Worm (Caenorhabditis elegans): ENCODE measurements around the gene F16G10.3.

The F16G10.3 gene

DNA sequence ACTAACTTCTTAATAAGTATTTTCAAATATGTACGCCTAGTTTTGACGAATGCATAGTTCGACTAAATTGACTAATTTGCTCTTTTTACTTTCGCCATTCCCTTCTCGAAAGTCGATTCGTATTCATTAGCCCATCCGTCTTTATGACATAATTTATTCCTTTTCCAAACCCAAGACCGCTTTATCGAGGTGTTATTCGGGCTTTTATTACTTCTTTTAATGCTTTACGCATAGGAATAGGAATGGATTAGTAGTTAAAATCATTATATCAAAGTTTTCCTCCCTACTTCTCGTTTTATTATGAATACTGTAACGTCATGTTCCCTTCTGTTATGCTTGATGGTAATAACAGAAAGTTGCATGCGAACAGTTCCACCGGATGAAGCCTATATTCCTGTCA is 2.8 kb downstream of the F16G10.3 start, which contains the start of gene F16G10.2:
Gene F16G10.2, plus strand, starts transcription at position 301 of the 400 bp plus-strand sequence.
- TF ChIP-seq unc-130 (tag; optimal IDR thresholded peaks at IDR 0.05) (no peak), C16A3.4 (tag; optimal IDR thresholded peaks at IDR 0.05) (no peak), mep-1 (tag; optimal IDR thresholded peaks at IDR 0.05) (no peak)

- no peak for TF ChIP-seq nhr-20 (tag; optimal IDR thresholded peaks at IDR 0.05)
- no peak for TF ChIP-seq mep-1 (tag; optimal IDR thresholded peaks at IDR 0.05)
- TF ChIP-seq irx-1 (tag; optimal IDR thresholded peaks at IDR 0.05), result no peak
These were observed 5.6 kb downstream of the F16G10.3 start, which contains the start of gene F16G10.6 for ce11 chrII:2377751-2378150. F16G10.6 (minus strand) TSS chrII:2377851.

- TF ChIP-seq F16B12.6 (tag; optimal IDR thresholded peaks at IDR 0.05), result no peak
- peak; percentile 65 for TF ChIP-seq nhr-71 (tag; optimal IDR thresholded peaks at IDR 0.05)
- no peak for TF ChIP-seq efl-3 (GFP tag; optimal IDR thresholded peaks at IDR 0.05)
- no peak for TF ChIP-seq ceh-90 (tag; optimal IDR thresholded peaks at IDR 0.05)
- TF ChIP-seq ztf-4 (tag; optimal IDR thresholded peaks at IDR 0.05), result no peak
- TF ChIP-seq aly-2 (tag; optimal IDR thresholded peaks at IDR 0.05), result no peak
- no peak for TF ChIP-seq efl-1 (optimal IDR thresholded peaks at IDR 0.05)
- TF ChIP-seq efl-1 (GFP tag; optimal IDR thresholded peaks at IDR 0.05 in 1 of 2), result peak in 1 of 2 experiments; percentile 80
- peak; percentile 92 for TF ChIP-seq jun-1 (tag; optimal IDR thresholded peaks at IDR 0.05)
- TF ChIP-seq mep-1 (tag; optimal IDR thresholded peaks at IDR 0.05), result no peak
- peak; percentile 59 for TF ChIP-seq nhr-90 (tag; optimal IDR thresholded peaks at IDR 0.05; ENCODE audit: poor library complexity)
- TF ChIP-seq pag-3 (tag; optimal IDR thresholded peaks at IDR 0.05; ENCODE audit: borderline replicate concordance, insufficient read depth), result no peak
- peak in 1 of 2 experiments; percentile 60 for TF ChIP-seq lin-35 (GFP tag; optimal IDR thresholded peaks at IDR 0.05)
- no peak for TF ChIP-seq fkh-4 (tag; optimal IDR thresholded peaks at IDR 0.05; ENCODE audit: borderline replicate concordance)
- TF ChIP-seq aha-1 (tag; optimal IDR thresholded peaks at IDR 0.05), result no peak
- TF ChIP-seq elt-2 (tag; optimal IDR thresholded peaks at IDR 0.05), result peak; percentile 100
- peak; percentile 60 for TF ChIP-seq tlp-1 (tag; optimal IDR thresholded peaks at IDR 0.05)
- no peak for TF ChIP-seq hlh-17 (GFP tag; optimal IDR thresholded peaks at IDR 0.05; ENCODE audit: borderline replicate concordance)
- peak in 1 of 2 experiments; percentile 69 for TF ChIP-seq egl-27 (tag; optimal IDR thresholded peaks at IDR 0.05)
- TF ChIP-seq pqm-1 (tag; optimal IDR thresholded peaks at IDR 0.05), result peak; percentile 96
- TF ChIP-seq nhr-20 (tag; optimal IDR thresholded peaks at IDR 0.05), result peak; percentile 58
- TF ChIP-seq lsy-2 (tag; optimal IDR thresholded peaks at IDR 0.05), result peak; percentile 46 to 85
- peak; percentile 19 for TF ChIP-seq tbx-2 (tag; optimal IDR thresholded peaks at IDR 0.05)
- TF ChIP-seq elt-3 (tag; optimal IDR thresholded peaks at IDR 0.05), result no peak
- TF ChIP-seq nhr-19 (GFP tag; conservative IDR thresholded peaks at IDR 0.05), result peak; percentile 19; the same call in 1 of the 2 replicates
- TF ChIP-seq C16A3.4 (tag; optimal IDR thresholded peaks at IDR 0.05), result no peak
- TF ChIP-seq sup-37 (GFP tag; optimal IDR thresholded peaks at IDR 0.05), result no peak
- no peak for TF ChIP-seq grh-1 (GFP tag; IDR thresholded peaks at IDR 0.05)
- peak; percentile 94 for TF ChIP-seq egl-13 (tag; optimal IDR thresholded peaks at IDR 0.05)
- peak; percentile 34 for TF ChIP-seq hpl-2 (GFP tag; optimal IDR thresholded peaks at IDR 0.05)
- TF ChIP-seq ces-1 (GFP tag; optimal IDR thresholded peaks at IDR 0.05), result no peak
- TF ChIP-seq mdl-1 (tag; optimal IDR thresholded peaks at IDR 0.05), result peak in 1 of 2 experiments; percentile 8
- no peak for TF ChIP-seq sox-4 (tag; optimal IDR thresholded peaks at IDR 0.05)
- TF ChIP-seq pax-3 (tag; optimal IDR thresholded peaks at IDR 0.05), result peak; percentile 90
- TF ChIP-seq lin-14 (GFP tag; optimal IDR thresholded peaks at IDR 0.05), result peak; percentile 33
These were observed 6.3 kb downstream of the F16G10.3 start for ce11 chrII:2378465-2379009.

- TF ChIP-seq pax-3 (tag; optimal IDR thresholded peaks at IDR 0.05), result no peak
- TF ChIP-seq nhr-77 (tag; optimal IDR thresholded peaks at IDR 0.05), result no peak
- no peak for TF ChIP-seq mep-1 (tag; optimal IDR thresholded peaks at IDR 0.05)
- no peak for TF ChIP-seq fkh-4 (tag; optimal IDR thresholded peaks at IDR 0.05; ENCODE audit: borderline replicate concordance)
- no peak for TF ChIP-seq Y116A8C.19 (tag; optimal IDR thresholded peaks at IDR 0.05; ENCODE audit: borderline replicate concordance)
- no peak for TF ChIP-seq ceh-82 (tag; optimal IDR thresholded peaks at IDR 0.05)
- no peak for TF ChIP-seq ceh-90 (tag; optimal IDR thresholded peaks at IDR 0.05)
- no peak for TF ChIP-seq ceh-63 (GFP tag; optimal IDR thresholded peaks at IDR 0.05)
- TF ChIP-seq nhr-76 (tag; optimal IDR thresholded peaks at IDR 0.05), result no peak
- no peak for TF ChIP-seq ceh-8 (GFP tag; optimal IDR thresholded peaks at IDR 0.05)
- no peak for TF ChIP-seq nhr-47 (tag; optimal IDR thresholded peaks at IDR 0.05)
- no peak for TF ChIP-seq mdl-1 (tag; optimal IDR thresholded peaks at IDR 0.05)
These were observed 7.5 kb downstream of the F16G10.3 start for ce11 chrII:2379673-2380072.

All from whole organism, L1 larva.